Worm (Caenorhabditis elegans) whole organism, L2 larva: ENCODE measurements around the gene F28G4.2.

Experiments used
- C34F6.9 ChIP-seq: fragments of 150-350 bp; optimal IDR thresholded peaks from 2 replicates; lab custom pipeline; 2014; ENCODE audit warnings: missing biosample characterization, missing genetic modification characterization
- Y55F3AM.14 ChIP-seq: fragments of 200-800 bp; sonication (Bioruptor generic); optimal IDR thresholded peaks from 2 replicates; lab custom pipeline; 2018; ENCODE audit warnings: mild to moderate bottlenecking, missing genetic modification characterization, missing compliant biosample characterization
- alr-1 ChIP-seq: fragments of 150-350 bp; optimal IDR thresholded peaks from 2 replicates; lab custom pipeline; 2014; ENCODE audit warnings: missing biosample characterization, missing genetic modification characterization
- ama-1 ChIP-seq: fragments of 150-350 bp; optimal IDR thresholded peaks from 2 replicates; lab custom pipeline; 2018; ENCODE audit warnings: inconsistent platforms
- blmp-1 ChIP-seq: sonication (generic microtip); optimal IDR thresholded peaks from 2 replicates; lab custom pipeline; 2017; ENCODE audit warnings: missing genetic modification characterization, mild to moderate bottlenecking, missing compliant biosample characterization, antibody characterized with exemption, moderate library complexity; ENCODE audit not compliant: insufficient read depth
- crh-2 ChIP-seq: sonication (generic microtip); optimal IDR thresholded peaks from 2 replicates; lab custom pipeline; 2017; ENCODE audit warnings: missing biosample characterization, missing genetic modification characterization
- dmd-4 ChIP-seq: sonication (generic microtip); optimal IDR thresholded peaks from 2 replicates; lab custom pipeline; 2017; ENCODE audit warnings: missing biosample characterization, missing genetic modification characterization
- egl-27 ChIP-seq: sonication (generic microtip); optimal IDR thresholded peaks from 3 replicates; lab custom pipeline; 2017; ENCODE audit warnings: missing biosample characterization, missing genetic modification reagents, missing genetic modification characterization
- elt-3 ChIP-seq: sonication (generic microtip); optimal IDR thresholded peaks from 2 replicates; lab custom pipeline; 2017; ENCODE audit warnings: missing biosample characterization, missing genetic modification characterization
- fos-1 ChIP-seq: fragments of 150-350 bp; optimal IDR thresholded peaks from 2 replicates; lab custom pipeline; 2014; ENCODE audit warnings: missing biosample characterization, missing genetic modification characterization
- gmeb-1 ChIP-seq: fragments of 150-350 bp; optimal IDR thresholded peaks from 2 replicates; lab custom pipeline; 2014; ENCODE audit warnings: missing biosample characterization, missing genetic modification characterization
- lin-11 ChIP-seq: fragments of 150-350 bp; sonication (generic microtip); optimal IDR thresholded peaks from 2 replicates; lab custom pipeline; 2014; ENCODE audit warnings: missing biosample characterization, missing genetic modification characterization, inconsistent platforms, mixed read lengths
- lin-13 ChIP-seq: fragments of 150-350 bp; optimal IDR thresholded peaks from 2 replicates; lab custom pipeline; 2014; ENCODE audit warnings: missing biosample characterization, missing genetic modification reagents, missing genetic modification characterization
- mab-5 ChIP-seq: fragments of 150-350 bp; optimal IDR thresholded peaks from 2 replicates; lab custom pipeline; 2014; ENCODE audit warnings: missing biosample characterization, missing genetic modification characterization
- mbf-1 ChIP-seq: sonication (generic microtip); optimal IDR thresholded peaks from 2 replicates; lab custom pipeline; 2017; ENCODE audit warnings: missing biosample characterization, missing genetic modification characterization
- nhr-10 ChIP-seq: sonication (generic microtip); optimal IDR thresholded peaks from 2 replicates; lab custom pipeline; 2017; ENCODE audit warnings: missing biosample characterization, missing genetic modification characterization
- nhr-11 ChIP-seq: fragments of 150-350 bp; optimal IDR thresholded peaks from 2 replicates; lab custom pipeline; 2014; ENCODE audit warnings: missing biosample characterization, missing genetic modification characterization
- nhr-12 ChIP-seq: fragments of 150-350 bp; optimal IDR thresholded peaks from 2 replicates; lab custom pipeline; 2014; ENCODE audit warnings: missing biosample characterization, missing genetic modification characterization
- nhr-129 ChIP-seq: fragments of 150-350 bp; optimal IDR thresholded peaks from 2 replicates; lab custom pipeline; 2014; ENCODE audit warnings: missing biosample characterization, missing genetic modification characterization
- nhr-21 ChIP-seq: fragments of 150-350 bp; optimal IDR thresholded peaks from 2 replicates; lab custom pipeline; 2014; ENCODE audit warnings: missing biosample characterization, missing genetic modification characterization
- nhr-23 ChIP-seq: fragments of 150-350 bp; optimal IDR thresholded peaks from 2 replicates; lab custom pipeline; 2014; ENCODE audit warnings: missing biosample characterization, missing genetic modification reagents, missing genetic modification characterization
- nhr-237 ChIP-seq: fragments of 150-350 bp; optimal IDR thresholded peaks from 2 replicates; lab custom pipeline; 2014; ENCODE audit warnings: missing biosample characterization, missing genetic modification characterization
- nhr-25 ChIP-seq: fragments of 150-350 bp; sonication (generic microtip); optimal IDR thresholded peaks from 3 replicates; lab custom pipeline; 2014; ENCODE audit warnings: missing biosample characterization, missing genetic modification characterization
- nhr-6 ChIP-seq: fragments of 150-350 bp; optimal IDR thresholded peaks from 2 replicates; lab custom pipeline; 2014; ENCODE audit warnings: missing biosample characterization, missing genetic modification characterization
- peb-1 ChIP-seq: fragments of 150-350 bp; optimal IDR thresholded peaks from 2 replicates; lab custom pipeline; 2014; ENCODE audit warnings: missing biosample characterization, missing genetic modification characterization
- sem-4 ChIP-seq: fragments of 150-350 bp; optimal IDR thresholded peaks from 2 replicates; lab custom pipeline; 2014; ENCODE audit warnings: missing biosample characterization, missing genetic modification reagents, missing genetic modification characterization
- skn-1 ChIP-seq: sonication (generic microtip); optimal IDR thresholded peaks from 2 replicates; lab custom pipeline; 2017; ENCODE audit warnings: missing biosample characterization, missing genetic modification characterization
- sma-3 ChIP-seq: sonication (generic microtip); optimal IDR thresholded peaks from 2 replicates; lab custom pipeline; 2016; ENCODE audit warnings: missing genetic modification reagents, missing genetic modification characterization, missing compliant biosample characterization
- snpc-4 ChIP-seq: fragments of 150-350 bp; optimal IDR thresholded peaks from 2 replicates; lab custom pipeline; 2014; ENCODE audit warnings: missing biosample characterization, missing genetic modification characterization
- unc-39 ChIP-seq: fragments of 150-350 bp; optimal IDR thresholded peaks from 2 replicates; lab custom pipeline; 2014; ENCODE audit warnings: missing biosample characterization, missing genetic modification characterization
- unc-55 ChIP-seq: fragments of 150-350 bp; sonication (generic microtip); optimal IDR thresholded peaks from 3 replicates; lab custom pipeline; 2014; ENCODE audit warnings: missing biosample characterization, missing genetic modification reagents, missing genetic modification characterization
- unc-62 ChIP-seq: fragments of 150-350 bp; optimal IDR thresholded peaks from 2 replicates; lab custom pipeline; 2014; ENCODE audit warnings: missing biosample characterization, missing genetic modification reagents, missing genetic modification characterization
- zag-1 ChIP-seq: fragments of 150-350 bp; optimal IDR thresholded peaks from 2 replicates; lab custom pipeline; 2014; ENCODE audit warnings: missing biosample characterization, missing genetic modification characterization
- ztf-1 ChIP-seq: fragments of 200-800 bp; sonication (Bioruptor generic); conservative IDR thresholded peaks from 2 replicates; pipeline ENCODE4 v1.3.6; 2022; ENCODE audit warnings: missing genetic modification characterization, missing compliant biosample characterization
- ztf-11 ChIP-seq: sonication (generic microtip); optimal IDR thresholded peaks from 2 replicates; lab custom pipeline; 2017; ENCODE audit warnings: missing biosample characterization, missing genetic modification characterization

The F28G4.2 gene

ce11 chrV:16297070-16297469 lies 14.9 kb upstream of the F28G4.2 start, which contains the start of gene srbc-83:
TSS of gene srbc-83 (plus strand) at chrV:16297370.
- TF ChIP-seq alr-1 (tag; lab: Kevin White, UChicago) (no peak), nhr-23 (no peak), ama-1 (lab: Kevin White, UChicago) (no peak), unc-62 (GFP tag; lab: Kevin White, UChicago) (no peak), elt-3 (tag; lab: Kevin White, UChicago) (no peak), skn-1 (no peak), lin-11 (tag; lab: Kevin White, UChicago) (no peak), nhr-11 (tag; lab: Kevin White, UChicago) (no peak), mbf-1 (tag; lab: Kevin White, UChicago) (no peak), unc-55 (GFP tag; lab: Kevin White, UChicago) (no peak), nhr-6 (no peak), egl-27 (tag; lab: Kevin White, UChicago) (no peak), ztf-11 (tag; lab: Kevin White, UChicago) (no peak), nhr-21 (tag; lab: Kevin White, UChicago) (no peak), sem-4 (tag; lab: Kevin White, UChicago) (no peak), C34F6.9 (tag; lab: Kevin White, UChicago) (no peak), nhr-25 (tag; lab: Kevin White, UChicago) (no peak), snpc-4 (tag; lab: Kevin White, UChicago) (no peak), lin-13 (GFP tag; lab: Kevin White, UChicago) (no peak), nhr-129 (no peak)

ce11 chrV:16292409-16292808 lies 10.3 kb upstream of the F28G4.2 start, which contains the start of gene oac-5:
TSS of gene oac-5 (plus strand) at chrV:16292709.
- no peak for TF ChIP-seq alr-1 (tag; lab: Kevin White, UChicago)
- no peak for TF ChIP-seq crh-2 (tag; lab: Kevin White, UChicago)
- no peak for TF ChIP-seq mab-5 (tag; lab: Kevin White, UChicago)
- no peak for TF ChIP-seq egl-27 (tag; lab: Kevin White, UChicago)
- TF ChIP-seq Y55F3AM.14 (GFP tag; lab: Kevin White, UChicago), result no peak
- TF ChIP-seq unc-39, result no peak
- no peak for TF ChIP-seq peb-1
- TF ChIP-seq nhr-6, result no peak
- no peak for TF ChIP-seq nhr-237 (tag; lab: Kevin White, UChicago)
- no peak for TF ChIP-seq mbf-1 (tag; lab: Kevin White, UChicago)
- TF ChIP-seq fos-1 (tag; lab: Kevin White, UChicago), result no peak
- TF ChIP-seq sem-4 (tag; lab: Kevin White, UChicago), result no peak
- TF ChIP-seq ama-1 (lab: Kevin White, UChicago), result no peak
- TF ChIP-seq gmeb-1 (tag; lab: Kevin White, UChicago), result no peak
- no peak for TF ChIP-seq ztf-1 (GFP tag; lab: Robert Waterston, UW)
- TF ChIP-seq ztf-11 (tag; lab: Kevin White, UChicago), result no peak
- TF ChIP-seq dmd-4 (tag; lab: Kevin White, UChicago), result no peak
- no peak for TF ChIP-seq C34F6.9 (tag; lab: Kevin White, UChicago)
- no peak for TF ChIP-seq unc-55 (GFP tag; lab: Kevin White, UChicago)
- TF ChIP-seq nhr-25 (tag; lab: Kevin White, UChicago), result no peak
- TF ChIP-seq, all 48 proteins: peak for 0

ce11 chrV:16287619-16288018 lies 5.5 kb upstream of the F28G4.2 start, which contains the start of gene F28G4.3:
TSS of gene F28G4.3 (minus strand) at chrV:16287719.
- TF ChIP-seq blmp-1 (tag; lab: Kevin White, UChicago) (no peak), snpc-4 (tag; lab: Kevin White, UChicago) (no peak), nhr-21 (tag; lab: Kevin White, UChicago) (no peak), lin-13 (GFP tag; lab: Kevin White, UChicago) (no peak), zag-1 (tag; lab: Kevin White, UChicago) (no peak), gmeb-1 (tag; lab: Kevin White, UChicago) (no peak), nhr-11 (tag; lab: Kevin White, UChicago) (no peak)

ce11 chrV:16285794-16286193 lies 3.7 kb upstream of the F28G4.2 start, which contains the start of gene F28G4.4:
TSS of gene F28G4.4 (minus strand) at chrV:16285894.
- TF ChIP-seq nhr-12 (tag; lab: Kevin White, UChicago) (no peak), mbf-1 (tag; lab: Kevin White, UChicago) (no peak), unc-55 (GFP tag; lab: Kevin White, UChicago) (no peak), skn-1 (no peak), sem-4 (tag; lab: Kevin White, UChicago) (no peak), nhr-23 (no peak), lin-11 (tag; lab: Kevin White, UChicago) (no peak), sma-3 (GFP tag; lab: Kevin White, UChicago) (no peak), nhr-10 (no peak)
